Worm (Caenorhabditis elegans): ENCODE results near the gene gldi-3.

Gene gldi-3

ce11 chrII:9236972-9237371 lies 42.9 kb downstream of the gldi-3 start:
- TF ChIP-seq klf-2 (GFP tag; conservative IDR thresholded peaks at IDR 0.05), result no peak
- no peak for TF ChIP-seq ztf-29 (GFP tag; IDR thresholded peaks at IDR 0.05)
- TF ChIP-seq med-1 (GFP tag; optimal IDR thresholded peaks at IDR 0.05; ENCODE audit: insufficient read depth), result no peak
- no peak for TF ChIP-seq tab-1 (GFP tag; IDR thresholded peaks at IDR 0.05)
- TF ChIP-seq flt-1 (GFP tag; IDR thresholded peaks at IDR 0.05), result no peak
- TF ChIP-seq ztf-23 (GFP tag; IDR thresholded peaks at IDR 0.05), result no peak
- TF ChIP-seq T22C8.4 (GFP tag; IDR thresholded peaks at IDR 0.05), result no peak
- TF ChIP-seq ref-1 (GFP tag; conservative IDR thresholded peaks at IDR 0.05), result no peak
- no peak for TF ChIP-seq cog-1 (tag; optimal IDR thresholded peaks at IDR 0.05)

DNA sequence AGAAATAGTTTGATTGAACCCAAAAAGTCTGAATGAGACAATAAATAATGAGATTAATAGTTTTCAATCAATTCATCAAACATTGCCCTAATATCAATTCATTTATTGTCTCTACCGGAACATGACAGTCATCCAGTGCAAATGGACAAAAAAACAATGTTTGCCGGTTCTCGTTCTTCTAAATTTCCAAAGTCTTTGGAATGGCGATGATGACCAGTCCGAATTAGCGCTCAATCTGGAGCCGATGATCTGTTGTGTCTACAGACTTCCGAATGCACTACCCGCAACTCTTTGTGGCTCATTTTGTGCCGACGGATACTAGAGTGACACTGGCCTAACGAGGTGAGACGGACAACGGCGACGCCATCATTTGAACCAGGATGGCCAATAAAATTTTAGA lies 43.6 kb downstream of the gldi-3 start, which contains the start of gene T26C5.3:
T26C5.3 (plus strand) TSS at position 301 of the 400 bp plus-strand sequence.
- TF ChIP-seq T22C8.4 (GFP tag; IDR thresholded peaks at IDR 0.05) (no peak), cog-1 (tag; optimal IDR thresholded peaks at IDR 0.05) (no peak), flt-1 (GFP tag; IDR thresholded peaks at IDR 0.05) (no peak), tab-1 (GFP tag; IDR thresholded peaks at IDR 0.05) (no peak), med-1 (GFP tag; optimal IDR thresholded peaks at IDR 0.05; ENCODE audit: insufficient read depth) (no peak), klf-2 (GFP tag; conservative IDR thresholded peaks at IDR 0.05) (no peak), ztf-23 (GFP tag; IDR thresholded peaks at IDR 0.05) (no peak), ztf-29 (GFP tag; IDR thresholded peaks at IDR 0.05) (no peak), ref-1 (GFP tag; conservative IDR thresholded peaks at IDR 0.05) (no peak)

- TF ChIP-seq flt-1 (GFP tag; IDR thresholded peaks at IDR 0.05) (no peak), ztf-23 (GFP tag; IDR thresholded peaks at IDR 0.05) (no peak), ztf-29 (GFP tag; IDR thresholded peaks at IDR 0.05) (no peak), klf-2 (GFP tag; conservative IDR thresholded peaks at IDR 0.05) (no peak), cog-1 (tag; optimal IDR thresholded peaks at IDR 0.05) (no peak), tab-1 (GFP tag; IDR thresholded peaks at IDR 0.05) (no peak), ref-1 (GFP tag; conservative IDR thresholded peaks at IDR 0.05) (no peak), med-1 (GFP tag; optimal IDR thresholded peaks at IDR 0.05; ENCODE audit: insufficient read depth) (no peak), T22C8.4 (GFP tag; IDR thresholded peaks at IDR 0.05) (no peak)
Observed at ce11 chrII:9233813-9234212, 46.1 kb downstream of the gldi-3 start.

DNA sequence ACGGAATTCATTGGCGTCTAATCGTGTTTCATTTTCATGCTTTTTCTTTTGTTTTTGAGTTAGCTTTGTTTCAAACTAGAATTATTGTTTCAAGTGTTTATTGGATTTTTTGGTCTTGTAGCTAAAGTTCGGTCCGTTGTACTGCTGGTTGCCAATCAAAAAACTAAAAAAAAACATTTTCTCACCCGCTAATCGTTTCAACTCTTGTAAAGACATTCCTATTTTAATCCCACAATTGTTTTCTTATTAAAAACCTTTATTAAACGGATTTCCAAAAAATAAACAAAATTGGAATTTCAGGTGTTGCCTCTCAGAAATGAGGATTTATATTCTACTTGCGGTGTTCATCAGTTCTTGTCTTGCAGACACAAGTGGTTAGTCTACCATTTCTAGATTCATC lies 47.0 kb downstream of the gldi-3 start, which contains the start of gene T26C5.2:
T26C5.2 (plus strand) TSS at position 301 of the 400 bp plus-strand sequence.
- TF ChIP-seq T22C8.4 (GFP tag; IDR thresholded peaks at IDR 0.05) (no peak), med-1 (GFP tag; optimal IDR thresholded peaks at IDR 0.05; ENCODE audit: insufficient read depth) (no peak), klf-2 (GFP tag; conservative IDR thresholded peaks at IDR 0.05) (no peak), ztf-23 (GFP tag; IDR thresholded peaks at IDR 0.05) (no peak), ztf-29 (GFP tag; IDR thresholded peaks at IDR 0.05) (no peak), cog-1 (tag; optimal IDR thresholded peaks at IDR 0.05) (no peak), tab-1 (GFP tag; IDR thresholded peaks at IDR 0.05) (no peak), flt-1 (GFP tag; IDR thresholded peaks at IDR 0.05) (no peak), ref-1 (GFP tag; conservative IDR thresholded peaks at IDR 0.05) (no peak)

DNA sequence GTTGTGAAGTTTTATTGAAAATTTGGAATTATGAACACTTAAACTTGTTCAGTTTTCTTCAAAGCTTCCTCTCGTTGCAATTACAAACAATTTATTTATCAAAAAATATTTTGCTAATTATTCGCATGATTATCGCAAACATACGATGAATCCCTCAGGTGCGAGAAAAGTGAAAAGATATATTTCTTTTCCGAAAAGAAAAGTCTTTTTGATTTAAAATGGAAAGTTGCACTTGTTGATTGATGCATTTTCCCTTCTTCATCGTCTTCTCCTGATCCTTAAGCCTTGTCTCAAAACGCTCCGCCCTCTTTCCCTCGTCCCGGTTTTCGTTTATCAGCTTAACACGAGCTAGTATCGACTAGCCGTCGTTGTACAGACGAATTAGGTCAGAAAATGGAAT lies 47.4 kb downstream of the gldi-3 start:
- TF ChIP-seq ztf-29 (GFP tag; IDR thresholded peaks at IDR 0.05) (no peak), klf-2 (GFP tag; conservative IDR thresholded peaks at IDR 0.05) (no peak), med-1 (GFP tag; optimal IDR thresholded peaks at IDR 0.05; ENCODE audit: insufficient read depth) (no peak), cog-1 (tag; optimal IDR thresholded peaks at IDR 0.05) (no peak), T22C8.4 (GFP tag; IDR thresholded peaks at IDR 0.05) (no peak), ztf-23 (GFP tag; IDR thresholded peaks at IDR 0.05) (no peak), tab-1 (GFP tag; IDR thresholded peaks at IDR 0.05) (no peak), ref-1 (GFP tag; conservative IDR thresholded peaks at IDR 0.05) (no peak), flt-1 (GFP tag; IDR thresholded peaks at IDR 0.05) (no peak)

DNA sequence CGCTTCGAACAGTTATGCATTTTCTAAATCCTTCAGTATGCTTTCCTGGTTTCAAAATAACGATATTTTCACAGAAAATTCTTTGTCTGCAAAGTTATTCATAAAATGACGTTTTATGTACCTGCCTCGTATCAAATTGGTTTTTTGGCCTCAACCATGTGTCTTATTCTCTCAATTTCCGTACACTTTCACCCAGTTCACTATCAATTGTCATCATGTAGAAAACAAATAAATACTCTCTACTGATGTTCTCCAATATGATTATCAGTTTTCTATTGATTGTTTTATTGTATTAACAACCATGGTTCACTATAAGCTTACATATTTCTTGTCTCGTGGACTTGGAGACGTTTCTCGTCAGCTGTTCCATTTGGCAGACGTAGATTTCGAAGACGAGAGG lies 48.7 kb downstream of the gldi-3 start, which contains the start of gene gst-13:
gst-13 (plus strand) TSS at position 218 of the 400 bp plus-strand sequence.
- TF ChIP-seq med-1 (GFP tag; optimal IDR thresholded peaks at IDR 0.05; ENCODE audit: insufficient read depth) (no peak), tab-1 (GFP tag; IDR thresholded peaks at IDR 0.05) (no peak), cog-1 (tag; optimal IDR thresholded peaks at IDR 0.05) (no peak), ztf-29 (GFP tag; IDR thresholded peaks at IDR 0.05) (no peak), klf-2 (GFP tag; conservative IDR thresholded peaks at IDR 0.05) (no peak), flt-1 (GFP tag; IDR thresholded peaks at IDR 0.05) (no peak), ztf-23 (GFP tag; IDR thresholded peaks at IDR 0.05) (no peak), T22C8.4 (GFP tag; IDR thresholded peaks at IDR 0.05) (no peak), ref-1 (GFP tag; conservative IDR thresholded peaks at IDR 0.05) (no peak)

DNA sequence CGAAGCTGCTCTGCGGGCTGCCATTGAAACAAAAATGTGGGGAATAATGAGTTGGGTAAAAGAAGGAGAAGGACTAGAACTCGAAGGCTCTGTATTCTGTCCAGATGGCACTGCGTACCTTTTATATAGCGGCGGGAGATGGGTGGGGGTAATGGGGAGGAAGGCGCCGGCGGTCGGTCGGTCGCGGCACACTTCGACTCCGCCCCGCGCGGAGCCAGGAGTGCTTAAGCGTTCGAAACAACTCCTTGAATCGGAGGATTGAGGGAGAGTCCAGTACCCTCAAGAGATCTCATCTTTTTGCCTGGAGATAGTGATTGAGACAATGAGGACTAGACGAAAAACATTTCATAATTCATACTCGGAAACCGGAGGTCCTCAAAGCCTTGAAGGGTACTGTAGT lies 52.8 kb downstream of the gldi-3 start, which contains the start of gene abu-14:
abu-14 (minus strand) TSS at position 81 of the 400 bp plus-strand sequence.
- TF ChIP-seq ztf-29 (GFP tag; IDR thresholded peaks at IDR 0.05) (no peak), flt-1 (GFP tag; IDR thresholded peaks at IDR 0.05) (no peak), T22C8.4 (GFP tag; IDR thresholded peaks at IDR 0.05) (no peak), ztf-23 (GFP tag; IDR thresholded peaks at IDR 0.05) (no peak), ref-1 (GFP tag; conservative IDR thresholded peaks at IDR 0.05) (no peak), med-1 (GFP tag; optimal IDR thresholded peaks at IDR 0.05; ENCODE audit: insufficient read depth) (no peak), cog-1 (tag; optimal IDR thresholded peaks at IDR 0.05) (no peak), klf-2 (GFP tag; conservative IDR thresholded peaks at IDR 0.05) (no peak), tab-1 (GFP tag; IDR thresholded peaks at IDR 0.05) (no peak)
